Worm (Caenorhabditis elegans): ENCODE measurements around the gene T28D6.3.
A peak's percentile ranks its signal among the peaks of the same experiment; 100 is the strongest.

T28D6.3 gene

ce11 chrIII:11366467-11366866 lies at the start of gene T28D6.3:
TSS of gene T28D6.3 (plus strand) at chrIII:11366767.
- TF ChIP-seq pes-1 (GFP tag; IDR thresholded peaks at IDR 0.05): no peak
- no peak for TF ChIP-seq hnd-1 (tag; optimal IDR thresholded peaks at IDR 0.05)
- TF ChIP-seq flt-1 (GFP tag; IDR thresholded peaks at IDR 0.05): no peak
- no peak for TF ChIP-seq ceh-13 (GFP tag; optimal IDR thresholded peaks at IDR 0.05)

ce11 chrIII:11317164-11317620 lies 49.4 kb upstream of the T28D6.3 start, which contains the start of gene mcm-10:
TSS of gene mcm-10 (plus strand) at chrIII:11317570.
- TF ChIP-seq hmg-4 (GFP tag; optimal IDR thresholded peaks at IDR 0.05) (no peak), ets-7 (tag; optimal IDR thresholded peaks at IDR 0.05) (peak; percentile 64), F13C5.2 (tag; optimal IDR thresholded peaks at IDR 0.05) (peak; percentile 85), sea-1 (GFP tag; conservative IDR thresholded peaks at IDR 0.05) (no peak), tra-4 (tag; optimal IDR thresholded peaks at IDR 0.05) (peak; percentile 35), tbx-11 (GFP tag; IDR thresholded peaks at IDR 0.05) (no peak), ceh-13 (GFP tag; optimal IDR thresholded peaks at IDR 0.05) (peak; percentile 37), scrt-1 (GFP tag; IDR thresholded peaks at IDR 0.05) (no peak), hmbx-1 (tag; optimal IDR thresholded peaks at IDR 0.05) (no peak), aly-1 (tag; optimal IDR thresholded peaks at IDR 0.05) (no peak), hnd-1 (tag; optimal IDR thresholded peaks at IDR 0.05) (peak; percentile 15), B0310.2 (tag; optimal IDR thresholded peaks at IDR 0.05) (peak; percentile 37), ceh-36 (tag; optimal IDR thresholded peaks at IDR 0.05) (no peak), flt-1 (GFP tag; IDR thresholded peaks at IDR 0.05) (peak; percentile 36; the same call in 1 of the 2 replicates), tbx-37 (GFP tag; conservative IDR thresholded peaks at IDR 0.05) (peak; percentile 50; the same call in 1 of the 2 replicates), ama-1 (optimal IDR thresholded peaks at IDR 0.05) (no peak), pes-1 (GFP tag; IDR thresholded peaks at IDR 0.05) (peak; percentile 59)

- no peak for TF ChIP-seq aly-1 (tag; optimal IDR thresholded peaks at IDR 0.05)
- TF ChIP-seq scrt-1 (GFP tag; IDR thresholded peaks at IDR 0.05): no peak
- TF ChIP-seq pes-1 (GFP tag; IDR thresholded peaks at IDR 0.05): no peak
- no peak for TF ChIP-seq tbx-37 (GFP tag; conservative IDR thresholded peaks at IDR 0.05)
- no peak for TF ChIP-seq sea-1 (GFP tag; conservative IDR thresholded peaks at IDR 0.05)
- no peak for TF ChIP-seq ceh-36 (tag; optimal IDR thresholded peaks at IDR 0.05)
- no peak for TF ChIP-seq B0310.2 (tag; optimal IDR thresholded peaks at IDR 0.05)
- TF ChIP-seq tra-4 (tag; optimal IDR thresholded peaks at IDR 0.05): no peak
- no peak for TF ChIP-seq hmg-4 (GFP tag; optimal IDR thresholded peaks at IDR 0.05)
- no peak for TF ChIP-seq ceh-13 (GFP tag; optimal IDR thresholded peaks at IDR 0.05)
- TF ChIP-seq F13C5.2 (tag; optimal IDR thresholded peaks at IDR 0.05): no peak
- TF ChIP-seq ets-7 (tag; optimal IDR thresholded peaks at IDR 0.05): no peak
- TF ChIP-seq hmbx-1 (tag; optimal IDR thresholded peaks at IDR 0.05): no peak
Observed at ce11 chrIII:11318131-11318530, 48.4 kb upstream of the T28D6.3 start, which contains the start of gene teg-1. TSS of gene teg-1 (minus strand) at chrIII:11318231.

- no peak for TF ChIP-seq B0310.2 (tag; optimal IDR thresholded peaks at IDR 0.05)
- no peak for TF ChIP-seq F13C5.2 (tag; optimal IDR thresholded peaks at IDR 0.05)
- no peak for TF ChIP-seq tbx-37 (GFP tag; conservative IDR thresholded peaks at IDR 0.05)
- TF ChIP-seq tra-4 (tag; optimal IDR thresholded peaks at IDR 0.05): no peak
- TF ChIP-seq ceh-13 (GFP tag; optimal IDR thresholded peaks at IDR 0.05): no peak
Observed at ce11 chrIII:11324093-11324492, 42.5 kb upstream of the T28D6.3 start.

- TF ChIP-seq tbx-11 (GFP tag; IDR thresholded peaks at IDR 0.05): no peak
- no peak for TF ChIP-seq ets-7 (tag; optimal IDR thresholded peaks at IDR 0.05)
- TF ChIP-seq ceh-36 (tag; optimal IDR thresholded peaks at IDR 0.05): no peak
- no peak for TF ChIP-seq tra-4 (tag; optimal IDR thresholded peaks at IDR 0.05)
- no peak for TF ChIP-seq aly-1 (tag; optimal IDR thresholded peaks at IDR 0.05)
- no peak for TF ChIP-seq ceh-13 (GFP tag; optimal IDR thresholded peaks at IDR 0.05)
- TF ChIP-seq F13C5.2 (tag; optimal IDR thresholded peaks at IDR 0.05): no peak
- no peak for TF ChIP-seq sea-1 (GFP tag; conservative IDR thresholded peaks at IDR 0.05)
- no peak for TF ChIP-seq hmbx-1 (tag; optimal IDR thresholded peaks at IDR 0.05)
- TF ChIP-seq ama-1 (optimal IDR thresholded peaks at IDR 0.05): no peak
- TF ChIP-seq hnd-1 (tag; optimal IDR thresholded peaks at IDR 0.05): no peak
- no peak for TF ChIP-seq hmg-4 (GFP tag; optimal IDR thresholded peaks at IDR 0.05)
- TF ChIP-seq flt-1 (GFP tag; IDR thresholded peaks at IDR 0.05): no peak
- no peak for TF ChIP-seq B0310.2 (tag; optimal IDR thresholded peaks at IDR 0.05)
- TF ChIP-seq pes-1 (GFP tag; IDR thresholded peaks at IDR 0.05): no peak
- no peak for TF ChIP-seq scrt-1 (GFP tag; IDR thresholded peaks at IDR 0.05)
- TF ChIP-seq tbx-37 (GFP tag; conservative IDR thresholded peaks at IDR 0.05): no peak
Observed at ce11 chrIII:11332306-11332705, 34.3 kb upstream of the T28D6.3 start.

- TF ChIP-seq F13C5.2 (tag; optimal IDR thresholded peaks at IDR 0.05) (no peak), flt-1 (GFP tag; IDR thresholded peaks at IDR 0.05) (no peak), hmbx-1 (tag; optimal IDR thresholded peaks at IDR 0.05) (no peak), ama-1 (optimal IDR thresholded peaks at IDR 0.05) (no peak), scrt-1 (GFP tag; IDR thresholded peaks at IDR 0.05) (no peak), tbx-37 (GFP tag; conservative IDR thresholded peaks at IDR 0.05) (no peak)
Observed at ce11 chrIII:11333032-11333732, 33.4 kb upstream of the T28D6.3 start, which contains the start of gene T28D6.5. TSS of gene T28D6.5 (plus strand) at chrIII:11333682.

- TF ChIP-seq pes-1 (GFP tag; IDR thresholded peaks at IDR 0.05) (no peak), scrt-1 (GFP tag; IDR thresholded peaks at IDR 0.05) (no peak), ama-1 (optimal IDR thresholded peaks at IDR 0.05) (no peak), ets-7 (tag; optimal IDR thresholded peaks at IDR 0.05) (no peak), hmg-4 (GFP tag; optimal IDR thresholded peaks at IDR 0.05) (no peak), sea-1 (GFP tag; conservative IDR thresholded peaks at IDR 0.05) (no peak), F13C5.2 (tag; optimal IDR thresholded peaks at IDR 0.05) (no peak), B0310.2 (tag; optimal IDR thresholded peaks at IDR 0.05) (no peak), tbx-11 (GFP tag; IDR thresholded peaks at IDR 0.05) (no peak), tra-4 (tag; optimal IDR thresholded peaks at IDR 0.05) (no peak), hmbx-1 (tag; optimal IDR thresholded peaks at IDR 0.05) (no peak), aly-1 (tag; optimal IDR thresholded peaks at IDR 0.05) (no peak), ceh-13 (GFP tag; optimal IDR thresholded peaks at IDR 0.05) (no peak), tbx-37 (GFP tag; conservative IDR thresholded peaks at IDR 0.05) (no peak)
Observed at ce11 chrIII:11334346-11334745, 32.2 kb upstream of the T28D6.3 start.

All from whole organism, early embryonic.